Worm (Caenorhabditis elegans): ENCODE data around the gene R08C7.11.

Gene R08C7.11

ce11 chrIV:4473767-4474166 lies 19.0 kb upstream of the R08C7.11 start:
- TF ChIP-seq sox-4 (tag; optimal IDR thresholded peaks at IDR 0.05) (no peak), ceh-30 (tag; optimal IDR thresholded peaks at IDR 0.05) (no peak), ahr-1 (tag; optimal IDR thresholded peaks at IDR 0.05) (no peak), nhr-11 (tag; optimal IDR thresholded peaks at IDR 0.05) (no peak), ztf-16 (tag; optimal IDR thresholded peaks at IDR 0.05) (no peak), hlh-15 (tag; optimal IDR thresholded peaks at IDR 0.05) (no peak), fax-1 (tag; optimal IDR thresholded peaks at IDR 0.05) (no peak), sdc-2 (tag; optimal IDR thresholded peaks at IDR 0.05) (no peak), ama-1 (optimal IDR thresholded peaks at IDR 0.05) (no peak), dve-1 (tag; optimal IDR thresholded peaks at IDR 0.05) (no peak), hlh-13 (GFP tag; optimal IDR thresholded peaks at IDR 0.05) (no peak), zip-5 (tag; optimal IDR thresholded peaks at IDR 0.05) (no peak)

- TF ChIP-seq hlh-30 (tag; optimal IDR thresholded peaks at IDR 0.05; ENCODE audit: insufficient read depth) (peak; percentile 8), ztf-16 (tag; optimal IDR thresholded peaks at IDR 0.05) (no peak), ceh-31 (tag; optimal IDR thresholded peaks at IDR 0.05) (no peak), hlh-6 (tag; optimal IDR thresholded peaks at IDR 0.05) (no peak), ceh-22 (tag; optimal IDR thresholded peaks at IDR 0.05) (no peak)
These were observed 17.9 kb upstream of the R08C7.11 start for ce11 chrIV:4472418-4473173.

ce11 chrIV:4470885-4471772 lies 16.4 kb upstream of the R08C7.11 start:
- TF ChIP-seq F13H6.1 (tag; optimal IDR thresholded peaks at IDR 0.05) (no peak), unc-86 (tag; optimal IDR thresholded peaks at IDR 0.05) (no peak), ceh-31 (tag; optimal IDR thresholded peaks at IDR 0.05) (peak; percentile 23), C08G9.2 (tag; optimal IDR thresholded peaks at IDR 0.05) (peak; percentile 30), unc-42 (tag; optimal IDR thresholded peaks at IDR 0.05) (peak; percentile 21), ceh-14 (tag; optimal IDR thresholded peaks at IDR 0.05) (no peak)

ce11 chrIV:4469770-4470709 lies 15.3 kb upstream of the R08C7.11 start:
- peak; percentile 19 for TF ChIP-seq ceh-31 (tag; optimal IDR thresholded peaks at IDR 0.05)
- TF ChIP-seq ceh-34 (tag; optimal IDR thresholded peaks at IDR 0.05): no peak
- TF ChIP-seq hlh-30 (tag; optimal IDR thresholded peaks at IDR 0.05; ENCODE audit: insufficient read depth): peak; percentile 89
- peak; percentile 6 for TF ChIP-seq ceh-18 (tag; optimal IDR thresholded peaks at IDR 0.05)

ce11 chrIV:4469055-4469454 lies 14.3 kb upstream of the R08C7.11 start:
- TF ChIP-seq hlh-6 (tag; optimal IDR thresholded peaks at IDR 0.05): no peak
- TF ChIP-seq elt-4 (tag; optimal IDR thresholded peaks at IDR 0.05): no peak
- TF ChIP-seq unc-86 (tag; optimal IDR thresholded peaks at IDR 0.05): no peak
- no peak for TF ChIP-seq odd-2 (tag; optimal IDR thresholded peaks at IDR 0.05)
- TF ChIP-seq gmeb-2 (tag; optimal IDR thresholded peaks at IDR 0.05): no peak
- no peak for TF ChIP-seq fkh-6 (tag; optimal IDR thresholded peaks at IDR 0.05)

Measured in whole organism, late embryonic.